Fruit fly (Drosophila melanogaster) Kc167 (cell line): Measurements from ENCODE around the gene eIF3d2.

Experiments used
- Sin3A ChIP-seq: fragments of >200 bp; optimal IDR thresholded peaks from 2 replicates; lab custom pipeline; 2018; ENCODE audit warnings: missing external identifiers
- insv ChIP-seq: fragments of >200 bp; optimal IDR thresholded peaks from 3 replicates; lab custom pipeline; 2018; ENCODE audit warnings: missing external identifiers

DNA sequence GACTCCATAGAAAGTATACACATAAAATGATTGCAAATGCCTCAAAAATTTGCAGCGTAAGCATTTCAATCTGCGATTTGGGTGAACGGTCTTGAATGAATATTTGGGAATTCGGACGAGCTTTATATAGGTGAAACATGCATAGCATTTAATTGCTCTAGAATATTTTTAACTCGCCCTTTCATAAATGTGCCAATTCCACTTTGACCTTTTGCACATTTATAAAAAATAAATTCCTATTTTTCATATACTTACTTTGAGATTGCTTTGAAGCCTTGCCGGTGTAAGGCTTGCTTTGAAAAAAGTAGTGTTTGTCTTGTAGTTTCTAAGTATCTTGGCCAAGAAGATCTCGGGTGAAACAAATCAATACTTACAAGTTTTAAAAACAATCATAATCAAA lies 39.8 kb upstream of the eIF3d2 start, which contains the start of gene Cyp313a5:
- no peak for TF ChIP-seq insv (lab: Kevin White, UChicago)
- no peak for TF ChIP-seq Sin3A (lab: Kevin White, UChicago)
